Fruit fly (Drosophila melanogaster) whole organism, prepupa: Measurements from ENCODE around the gene Hn.

ENCODE experiments used
- CG11762 ChIP-seq: fragments of 200-800 bp; sonication (Bioruptor generic); optimal IDR thresholded peaks from 3 replicates; lab custom pipeline; 2016; ENCODE audit warnings: missing biosample characterization, missing genetic modification characterization; ENCODE audit not compliant: insufficient read depth
- Hr38 ChIP-seq: sonication (Bioruptor generic); optimal IDR thresholded peaks from 2 replicates; lab custom pipeline; 2016; ENCODE audit warnings: missing biosample characterization, missing genetic modification characterization
- Lpt ChIP-seq: fragments of 200-800 bp; sonication (Bioruptor generic); optimal IDR thresholded peaks from 3 replicates; lab custom pipeline; 2016; ENCODE audit warnings: missing biosample characterization, missing genetic modification characterization
- Sox14 ChIP-seq: fragments of 200-800 bp; sonication (Bioruptor generic); optimal IDR thresholded peaks from 3 replicates; lab custom pipeline; 2016; ENCODE audit warnings: missing biosample characterization, missing genetic modification characterization
- fd59A ChIP-seq: fragments of 200-800 bp; sonication (Bioruptor generic); optimal IDR thresholded peaks from 2 replicates; lab custom pipeline; 2017; ENCODE audit warnings: missing biosample characterization, mild to moderate bottlenecking, missing genetic modification characterization, missing genetic modification reagents
- fd85E ChIP-seq: fragments of 200-800 bp; sonication (Bioruptor generic); optimal IDR thresholded peaks from 3 replicates; lab custom pipeline; 2016; ENCODE audit warnings: missing biosample characterization, missing genetic modification characterization
- fkh ChIP-seq: fragments of 200-800 bp; sonication (Bioruptor generic); optimal IDR thresholded peaks from 3 replicates; lab custom pipeline; 2017; ENCODE audit warnings: missing biosample characterization, mild to moderate bottlenecking, missing genetic modification characterization, moderate library complexity

- TF ChIP-seq Hr38: no peak
- TF ChIP-seq Lpt: no peak
- TF ChIP-seq fd85E: no peak
- TF ChIP-seq fd59A (GFP tag; lab: Kevin White, UChicago): no peak
- TF ChIP-seq CG11762 (GFP tag; lab: Kevin White, UChicago): no peak
- no peak for TF ChIP-seq Sox14 (GFP tag; lab: Kevin White, UChicago)
- TF ChIP-seq fkh (GFP tag; lab: Kevin White, UChicago): no peak
These were observed 18.3 kb upstream of the Hn start for dm6 chr3L:7741953-7742352.
